Worm (Caenorhabditis elegans) whole organism, L2 larva: ENCODE measurements around the gene F58B6.1.

ENCODE experiments used
- alr-1 ChIP-seq: fragments of 150-350 bp; optimal IDR thresholded peaks from 2 replicates; lab custom pipeline; 2014; ENCODE audit warnings: missing biosample characterization, missing genetic modification characterization
- ceh-16 ChIP-seq: fragments of 150-350 bp; optimal IDR thresholded peaks from 2 replicates; lab custom pipeline; 2014; ENCODE audit warnings: missing biosample characterization, missing genetic modification characterization
- ceh-82 ChIP-seq: fragments of 150-350 bp; optimal IDR thresholded peaks from 2 replicates; lab custom pipeline; 2014; ENCODE audit warnings: missing biosample characterization, missing genetic modification characterization
- fos-1 ChIP-seq: fragments of 150-350 bp; optimal IDR thresholded peaks from 2 replicates; lab custom pipeline; 2014; ENCODE audit warnings: missing biosample characterization, missing genetic modification characterization
- lin-13 ChIP-seq: fragments of 150-350 bp; optimal IDR thresholded peaks from 2 replicates; lab custom pipeline; 2014; ENCODE audit warnings: missing biosample characterization, missing genetic modification reagents, missing genetic modification characterization
- lin-39 ChIP-seq: fragments of 150-350 bp; optimal IDR thresholded peaks from 2 replicates; lab custom pipeline; 2014; ENCODE audit warnings: missing biosample characterization, missing genetic modification reagents, missing genetic modification characterization
- nhr-11 ChIP-seq: fragments of 150-350 bp; optimal IDR thresholded peaks from 2 replicates; lab custom pipeline; 2014; ENCODE audit warnings: missing biosample characterization, missing genetic modification characterization
- nhr-12 ChIP-seq: fragments of 150-350 bp; optimal IDR thresholded peaks from 2 replicates; lab custom pipeline; 2014; ENCODE audit warnings: missing biosample characterization, missing genetic modification characterization
- nhr-25 ChIP-seq: fragments of 150-350 bp; sonication (generic microtip); optimal IDR thresholded peaks from 3 replicates; lab custom pipeline; 2014; ENCODE audit warnings: missing biosample characterization, missing genetic modification characterization
- nhr-6 ChIP-seq: fragments of 150-350 bp; optimal IDR thresholded peaks from 2 replicates; lab custom pipeline; 2014; ENCODE audit warnings: missing biosample characterization, missing genetic modification characterization
- nhr-77 ChIP-seq: fragments of 150-350 bp; optimal IDR thresholded peaks from 2 replicates; lab custom pipeline; 2014; ENCODE audit warnings: missing biosample characterization, missing genetic modification characterization
- unc-55 ChIP-seq: fragments of 150-350 bp; sonication (generic microtip); optimal IDR thresholded peaks from 3 replicates; lab custom pipeline; 2014; ENCODE audit warnings: missing biosample characterization, missing genetic modification reagents, missing genetic modification characterization
- ztf-11 ChIP-seq: sonication (generic microtip); optimal IDR thresholded peaks from 2 replicates; lab custom pipeline; 2017; ENCODE audit warnings: missing biosample characterization, missing genetic modification characterization
- ztf-4 ChIP-seq: fragments of 150-350 bp; optimal IDR thresholded peaks from 2 replicates; lab custom pipeline; 2014; ENCODE audit warnings: missing biosample characterization, missing genetic modification characterization

ce11 chrIII:1147863-1148262 is 32.1 kb upstream of the F58B6.1 start:
- TF ChIP-seq unc-55 (GFP tag; lab: Kevin White, UChicago): no peak
- no peak for TF ChIP-seq ztf-11 (tag; lab: Kevin White, UChicago)
- TF ChIP-seq ztf-4 (tag; lab: Kevin White, UChicago): no peak
- TF ChIP-seq nhr-6 (tag; lab: Kevin White, UChicago): no peak
- no peak for TF ChIP-seq lin-13
- no peak for TF ChIP-seq nhr-25 (tag; lab: Kevin White, UChicago)
- no peak for TF ChIP-seq ceh-82 (tag; lab: Kevin White, UChicago)
- no peak for TF ChIP-seq ceh-16
- TF ChIP-seq lin-39 (tag; lab: Kevin White, UChicago): no peak
- TF ChIP-seq nhr-77 (tag; lab: Kevin White, UChicago): no peak
- no peak for TF ChIP-seq fos-1 (tag; lab: Kevin White, UChicago)
- TF ChIP-seq nhr-12 (tag; lab: Kevin White, UChicago): no peak
- no peak for TF ChIP-seq alr-1 (tag; lab: Kevin White, UChicago)
- no peak for TF ChIP-seq nhr-11 (tag; lab: Kevin White, UChicago)
